Fruit fly (Drosophila melanogaster): ENCODE measurements around the gene toc.

Gene toc

DNA sequence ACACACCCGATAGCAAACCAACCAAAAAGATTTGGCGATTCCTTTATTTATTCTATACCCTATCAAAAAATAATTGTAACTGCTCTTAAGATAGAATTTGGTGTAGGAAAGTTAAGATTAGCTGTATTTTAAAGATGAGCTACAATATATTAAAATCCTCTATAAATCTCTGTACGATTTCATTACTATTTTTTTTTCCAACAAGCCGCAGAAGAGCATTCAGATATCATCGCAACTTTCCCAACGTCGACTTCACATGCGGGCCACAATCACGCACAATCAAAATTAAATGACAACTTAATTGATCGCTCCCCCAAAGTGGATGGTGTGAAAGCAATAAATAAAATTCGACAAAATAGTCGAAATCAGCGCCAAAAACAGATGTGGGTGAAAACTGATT lies 52.1 kb downstream of the toc start (continued):
- TF ChIP-seq CG32006 (GFP tag; optimal IDR thresholded peaks at IDR 0.05) (peak; percentile 65), Gug (GFP tag; IDR thresholded peaks at IDR 0.05) (no peak), CG8632 (GFP tag; optimal IDR thresholded peaks at IDR 0.05) (no peak), Eip75B (GFP tag; optimal IDR thresholded peaks at IDR 0.05) (no peak)

DNA sequence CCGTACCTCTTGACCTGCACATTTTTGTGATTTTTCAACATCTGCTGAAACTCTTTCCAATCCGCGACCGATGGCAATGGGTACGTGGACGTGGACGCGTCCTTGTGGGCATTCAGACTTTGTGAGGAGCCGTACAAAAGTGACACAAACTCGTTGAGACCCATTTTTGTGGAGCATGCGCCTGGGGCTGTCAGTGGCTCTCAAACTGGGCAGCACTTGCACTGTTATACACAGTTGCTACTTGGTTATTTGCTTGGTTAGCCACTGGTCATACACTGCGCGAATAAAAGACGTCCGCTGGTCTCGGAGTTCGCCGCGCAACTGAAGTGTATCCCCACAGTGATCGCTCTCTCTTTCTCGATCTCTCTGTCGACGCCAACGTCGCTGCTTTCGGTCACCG lies 54.3 kb downstream of the toc start:
- TF ChIP-seq Hr39 (GFP tag; optimal IDR thresholded peaks at IDR 0.05) (no peak), salr (GFP tag; optimal IDR thresholded peaks at IDR 0.05) (no peak), CG4318 (GFP tag; optimal IDR thresholded peaks at IDR 0.05) (no peak), Eip78C (GFP tag) (peak; percentile 59), Smox (GFP tag; optimal IDR thresholded peaks at IDR 0.05) (no peak), dac (GFP tag; optimal IDR thresholded peaks at IDR 0.05) (no peak), CG8119 (GFP tag; IDR thresholded peaks at IDR 0.05) (peak; percentile 26; the same call in 1 of the 3 replicates), lz (GFP tag; optimal IDR thresholded peaks at IDR 0.05) (no peak), CG10669 (GFP tag; optimal IDR thresholded peaks at IDR 0.05) (no peak), Sox15 (GFP tag; optimal IDR thresholded peaks at IDR 0.05) (no peak), Sox14 (GFP tag; optimal IDR thresholded peaks at IDR 0.05) (no peak), eg (GFP tag; IDR thresholded peaks at IDR 0.05) (peak; percentile 27; the same call in 1 of the 3 replicates), fd85E (GFP tag; optimal IDR thresholded peaks at IDR 0.05) (no peak), CG3032 (tag; optimal IDR thresholded peaks at IDR 0.05) (no peak), CG3919 (GFP tag; optimal IDR thresholded peaks at IDR 0.05) (no peak), achi (GFP tag; optimal IDR thresholded peaks at IDR 0.05) (no peak), CG9139 (GFP tag; optimal IDR thresholded peaks at IDR 0.05) (no peak), acj6 (GFP tag; optimal IDR thresholded peaks at IDR 0.05) (no peak), CG11294 (GFP tag; IDR thresholded peaks at IDR 0.05) (no peak)

DNA sequence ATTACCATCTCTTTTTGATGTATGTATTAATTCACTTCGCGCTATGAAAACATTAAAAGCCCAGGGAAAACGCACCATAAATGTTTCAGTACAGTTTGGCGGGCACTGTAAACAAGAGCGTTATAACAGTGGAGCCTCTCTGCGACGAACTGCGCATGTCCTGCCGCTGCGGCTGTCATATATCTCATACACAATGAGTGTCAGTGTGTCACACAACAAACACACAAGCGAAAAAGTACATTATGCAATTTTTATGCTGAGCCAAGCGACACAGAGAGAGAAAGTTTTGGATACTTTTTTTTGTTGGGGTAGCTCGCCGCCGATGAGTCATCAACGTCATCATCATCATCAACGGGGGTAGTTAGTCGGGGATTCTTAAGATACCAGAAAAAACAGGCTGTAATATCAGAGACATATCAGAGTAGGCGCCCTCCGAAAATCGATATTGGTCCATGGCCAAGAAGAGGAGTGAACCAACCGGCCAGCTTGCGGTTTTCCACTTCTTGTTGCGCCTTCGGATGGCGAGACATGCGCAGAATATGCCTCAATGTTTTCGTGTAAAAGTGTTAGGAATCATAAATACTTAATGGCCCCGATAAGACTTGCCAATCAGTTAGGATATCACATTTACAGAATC lies 56.2 kb downstream of the toc start:
- TF ChIP-seq CG6854 (GFP tag; optimal IDR thresholded peaks at IDR 0.05) (no peak), fkh (GFP tag; optimal IDR thresholded peaks at IDR 0.05) (no peak), spab (GFP tag; optimal IDR thresholded peaks at IDR 0.05) (no peak), CG6792 (GFP tag; optimal IDR thresholded peaks at IDR 0.05) (no peak), CG1621 (tag; optimal IDR thresholded peaks at IDR 0.05) (no peak), CG8119 (GFP tag; IDR thresholded peaks at IDR 0.05) (no peak), CG6163 (GFP tag; IDR thresholded peaks at IDR 0.05) (no peak), net (GFP tag; optimal IDR thresholded peaks at IDR 0.05) (no peak), dac (GFP tag; optimal IDR thresholded peaks at IDR 0.05) (no peak), fd59A (GFP tag; optimal IDR thresholded peaks at IDR 0.05) (no peak), svp (GFP tag) (no peak), OdsH (GFP tag; optimal IDR thresholded peaks at IDR 0.05) (no peak)

DNA sequence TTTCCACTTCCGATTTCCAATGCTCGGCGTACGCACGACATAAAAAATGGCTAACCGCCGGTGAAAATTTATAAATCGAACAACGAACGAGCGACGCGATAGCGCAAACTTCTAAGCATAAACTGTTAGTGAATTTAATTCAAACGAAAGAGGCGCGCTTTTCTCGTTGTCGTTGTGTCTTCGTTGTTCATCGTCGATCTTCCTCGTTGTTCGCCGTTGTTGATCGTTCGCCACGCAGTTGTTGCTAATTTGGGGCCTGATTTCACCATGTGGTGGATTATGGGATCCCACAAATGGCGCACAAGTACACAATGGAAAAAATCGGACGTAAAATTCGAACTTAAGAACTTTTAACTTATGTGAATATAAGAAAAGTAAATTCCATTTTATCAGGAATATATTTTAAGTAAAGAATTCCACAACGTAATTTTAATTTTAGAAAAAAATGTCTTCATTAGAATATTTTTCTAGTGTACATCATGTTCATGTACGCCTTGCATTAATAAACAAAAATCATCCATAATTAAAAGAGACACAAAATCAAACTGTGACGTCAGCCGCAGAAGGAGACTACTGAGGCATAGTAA lies 58.2 kb downstream of the toc start:
- TF ChIP-seq OdsH (GFP tag; optimal IDR thresholded peaks at IDR 0.05) (peak; percentile 64), Hr4 (GFP tag; optimal IDR thresholded peaks at IDR 0.05) (peak; percentile 80), Ets21C (GFP tag; optimal IDR thresholded peaks at IDR 0.05) (peak; percentile 4), svp (GFP tag) (peak; percentile 82), Sox14 (GFP tag; optimal IDR thresholded peaks at IDR 0.05) (peak; percentile 45), CG6792 (GFP tag; optimal IDR thresholded peaks at IDR 0.05) (peak; percentile 47), Sox102F (GFP tag; optimal IDR thresholded peaks at IDR 0.05) (peak; percentile 19), Eip78C (GFP tag) (peak; percentile 89), CG8632 (GFP tag; optimal IDR thresholded peaks at IDR 0.05) (no peak), pdm3 (GFP tag; optimal IDR thresholded peaks at IDR 0.05) (peak; percentile 58), eg (GFP tag; IDR thresholded peaks at IDR 0.05) (peak; percentile 87), Ets96B (tag; optimal IDR thresholded peaks at IDR 0.05) (no peak), vri (GFP tag; optimal IDR thresholded peaks at IDR 0.05) (no peak), fd85E (GFP tag; optimal IDR thresholded peaks at IDR 0.05) (no peak), dsx (GFP tag; optimal IDR thresholded peaks at IDR 0.05; ENCODE audit: poor library complexity, severe bottlenecking) (no peak), CG34406 (GFP tag; optimal IDR thresholded peaks at IDR 0.05) (peak; percentile 17), salr (GFP tag; optimal IDR thresholded peaks at IDR 0.05) (peak in 1 of 2 experiments; percentile 55), Hr39 (GFP tag; optimal IDR thresholded peaks at IDR 0.05) (peak; percentile 34), acj6 (GFP tag; optimal IDR thresholded peaks at IDR 0.05) (peak; percentile 42), topi (GFP tag; optimal IDR thresholded peaks at IDR 0.05) (peak; percentile 45), achi (GFP tag; optimal IDR thresholded peaks at IDR 0.05) (peak; percentile 59), CG10669 (GFP tag; optimal IDR thresholded peaks at IDR 0.05) (peak; percentile 8), CG11762 (GFP tag; optimal IDR thresholded peaks at IDR 0.05; ENCODE audit: insufficient read depth) (no peak), spab (GFP tag; optimal IDR thresholded peaks at IDR 0.05) (no peak), CG10631 (GFP tag; optimal IDR thresholded peaks at IDR 0.05) (peak; percentile 43)
